Worm (Caenorhabditis elegans): ENCODE data around the gene col-116.
"Not testable (repeated sequence)": the region's sequence is repeated elsewhere in the genome, so short reads cannot be mapped to it uniquely, and the experiment has no call there.

Gene col-116

ce11 chrIV:8345518-8345917 lies 10.2 kb upstream of the col-116 start, which contains the start of gene F17E9.5:
TSS of gene F17E9.5 (plus strand) at chrIV:8345818.
- TF ChIP-seq aly-2 (tag; optimal IDR thresholded peaks at IDR 0.05) (no peak), nhr-10 (tag; optimal IDR thresholded peaks at IDR 0.05) (no peak), nhr-129 (tag; optimal IDR thresholded peaks at IDR 0.05) (no peak), lsy-2 (tag; optimal IDR thresholded peaks at IDR 0.05) (no peak), ZK546.5 (tag; optimal IDR thresholded peaks at IDR 0.05) (no peak), lin-11 (tag; optimal IDR thresholded peaks at IDR 0.05) (no peak), egl-27 (tag; optimal IDR thresholded peaks at IDR 0.05) (no peak), nhr-23 (tag; optimal IDR thresholded peaks at IDR 0.05) (no peak), blmp-1 (tag; optimal IDR thresholded peaks at IDR 0.05; ENCODE audit: insufficient read depth) (no peak), zag-1 (tag; optimal IDR thresholded peaks at IDR 0.05) (no peak), sma-3 (GFP tag; optimal IDR thresholded peaks at IDR 0.05) (no peak), nhr-77 (tag; optimal IDR thresholded peaks at IDR 0.05) (no peak), mdl-1 (tag; optimal IDR thresholded peaks at IDR 0.05) (no peak), ceh-16 (tag; optimal IDR thresholded peaks at IDR 0.05) (no peak), ztf-11 (tag; optimal IDR thresholded peaks at IDR 0.05) (no peak), nhr-6 (tag; optimal IDR thresholded peaks at IDR 0.05) (no peak)

ce11 chrIV:8347051-8347450 lies 8.7 kb upstream of the col-116 start, which contains the start of the genes F17E9.18 and F17E9.15:
TSS of gene F17E9.18 (minus strand) at chrIV:8347151.
TSS of gene F17E9.15 (plus strand) at chrIV:8347418.
- no peak for TF ChIP-seq ztf-4 (tag; optimal IDR thresholded peaks at IDR 0.05)
- TF ChIP-seq dmd-4 (tag; optimal IDR thresholded peaks at IDR 0.05) = no peak
- TF ChIP-seq alr-1 (tag; optimal IDR thresholded peaks at IDR 0.05) = no peak
- TF ChIP-seq ama-1 (optimal IDR thresholded peaks at IDR 0.05) = no peak
- no peak for TF ChIP-seq nhr-21 (tag; optimal IDR thresholded peaks at IDR 0.05)
- TF ChIP-seq unc-62 (GFP tag; optimal IDR thresholded peaks at IDR 0.05) = no peak
- TF ChIP-seq mab-5 (tag; optimal IDR thresholded peaks at IDR 0.05) = no peak
- TF ChIP-seq snpc-4 (tag; optimal IDR thresholded peaks at IDR 0.05) = no peak
- TF ChIP-seq C34F6.9 (tag; optimal IDR thresholded peaks at IDR 0.05) = no peak

ce11 chrIV:8348073-8348472 lies 7.6 kb upstream of the col-116 start, which contains the start of gene F17E9.4:
TSS of gene F17E9.4 (plus strand) at chrIV:8348373.
- TF ChIP-seq nhr-23 (tag; optimal IDR thresholded peaks at IDR 0.05) (no peak), sem-4 (tag; optimal IDR thresholded peaks at IDR 0.05) (no peak), C34F6.9 (tag; optimal IDR thresholded peaks at IDR 0.05) (no peak), unc-55 (GFP tag; optimal IDR thresholded peaks at IDR 0.05) (no peak)

- not testable (repeated sequence) for TF ChIP-seq unc-62 (GFP tag; optimal IDR thresholded peaks at IDR 0.05); ceh-16 (tag; optimal IDR thresholded peaks at IDR 0.05); elt-3 (tag; optimal IDR thresholded peaks at IDR 0.05)
These were observed 3.7 kb upstream of the col-116 start, which contains the start of gene F17E9.16 for ce11 chrIV:8352036-8352435. TSS of gene F17E9.16 (plus strand) at chrIV:8352336.

- TF ChIP-seq nhr-77 (tag; optimal IDR thresholded peaks at IDR 0.05) = no peak
- TF ChIP-seq fos-1 (tag; optimal IDR thresholded peaks at IDR 0.05) = no peak
- no peak for TF ChIP-seq mbf-1 (tag; optimal IDR thresholded peaks at IDR 0.05)
- no peak for TF ChIP-seq F13H6.1 (tag; optimal IDR thresholded peaks at IDR 0.05)
- TF ChIP-seq unc-55 (GFP tag; optimal IDR thresholded peaks at IDR 0.05) = no peak
- TF ChIP-seq nhr-23 (tag; optimal IDR thresholded peaks at IDR 0.05) = no peak
- TF ChIP-seq nhr-12 (tag; optimal IDR thresholded peaks at IDR 0.05) = no peak
- no peak for TF ChIP-seq C34F6.9 (tag; optimal IDR thresholded peaks at IDR 0.05)
- TF ChIP-seq Y55F3AM.14 (GFP tag; optimal IDR thresholded peaks at IDR 0.05) = no peak
- TF ChIP-seq unc-39 (tag; optimal IDR thresholded peaks at IDR 0.05) = no peak
- TF ChIP-seq mdl-1 (tag; optimal IDR thresholded peaks at IDR 0.05) = no peak
- TF ChIP-seq alr-1 (tag; optimal IDR thresholded peaks at IDR 0.05) = no peak
- TF ChIP-seq lsy-2 (tag; optimal IDR thresholded peaks at IDR 0.05) = no peak
- TF ChIP-seq sem-4 (tag; optimal IDR thresholded peaks at IDR 0.05) = no peak
- TF ChIP-seq gmeb-1 (tag; optimal IDR thresholded peaks at IDR 0.05) = no peak
- TF ChIP-seq unc-62 (GFP tag; optimal IDR thresholded peaks at IDR 0.05) = no peak
- no peak for TF ChIP-seq nhr-6 (tag; optimal IDR thresholded peaks at IDR 0.05)
These were observed 1.1 kb upstream of the col-116 start, which contains the start of gene F17E9.3 for ce11 chrIV:8354572-8354971. TSS of gene F17E9.3 (plus strand) at chrIV:8354872.

Data from whole organism, L2 larva.